Worm (Caenorhabditis elegans): ENCODE data around the gene F01F1.2.

Gene F01F1.2

DNA sequence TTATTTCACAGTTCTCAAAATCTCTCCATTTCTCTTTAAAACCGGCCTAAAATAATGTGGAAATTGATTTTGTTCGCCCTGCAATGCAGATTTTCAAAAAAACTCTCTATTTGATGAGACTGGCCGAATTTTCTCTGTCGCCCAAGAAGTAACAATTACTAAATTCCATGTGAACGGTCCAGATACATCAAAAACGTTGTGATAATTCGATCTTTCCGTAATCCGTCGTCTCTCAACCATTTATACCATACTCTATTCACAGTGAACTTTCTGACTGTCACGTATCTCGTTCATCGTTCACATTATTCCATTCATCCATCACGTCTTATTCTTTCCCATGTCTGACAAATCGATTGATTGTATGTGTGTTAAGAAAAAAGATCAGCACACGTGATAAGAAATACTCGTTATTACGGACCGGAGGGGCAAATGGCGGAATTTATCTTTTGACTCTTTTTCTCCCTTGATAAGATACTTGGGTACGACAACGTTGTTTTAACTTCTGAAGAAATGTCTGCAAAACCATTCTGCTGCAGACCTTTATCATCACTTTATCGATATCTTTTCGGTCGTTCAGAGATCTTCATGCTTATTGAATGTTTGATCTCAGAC lies 42.8 kb downstream of the F01F1.2 start (continued):
- TF ChIP-seq pax-3 (tag; optimal IDR thresholded peaks at IDR 0.05) (no peak), isw-1 (GFP tag; IDR thresholded peaks at IDR 0.05) (no peak), efl-1 (optimal IDR thresholded peaks at IDR 0.05) (no peak), efl-1 (GFP tag; optimal IDR thresholded peaks at IDR 0.05 in 1 of 2) (peak in 1 of 2 experiments; percentile 92), sox-4 (tag; optimal IDR thresholded peaks at IDR 0.05) (no peak), sptf-1 (tag; optimal IDR thresholded peaks at IDR 0.05) (no peak), hlh-4 (tag; optimal IDR thresholded peaks at IDR 0.05) (no peak), nhr-90 (tag; optimal IDR thresholded peaks at IDR 0.05; ENCODE audit: poor library complexity) (peak; percentile 63), elt-3 (tag; optimal IDR thresholded peaks at IDR 0.05) (peak; percentile 42 to 96 (median 93)), tlp-1 (tag; optimal IDR thresholded peaks at IDR 0.05) (no peak), irx-1 (tag; optimal IDR thresholded peaks at IDR 0.05) (no peak), nhr-76 (tag; optimal IDR thresholded peaks at IDR 0.05) (no peak), egl-27 (tag; optimal IDR thresholded peaks at IDR 0.05) (no peak), efl-3 (GFP tag; optimal IDR thresholded peaks at IDR 0.05) (no peak), unc-62 (GFP tag; optimal IDR thresholded peaks at IDR 0.05) (no peak), ceh-63 (GFP tag; optimal IDR thresholded peaks at IDR 0.05) (no peak), pag-3 (tag; optimal IDR thresholded peaks at IDR 0.05; ENCODE audit: borderline replicate concordance, insufficient read depth) (no peak), skn-1 (tag; optimal IDR thresholded peaks at IDR 0.05) (no peak), ztf-4 (tag; optimal IDR thresholded peaks at IDR 0.05) (peak; percentile 7), blmp-1 (tag; optimal IDR thresholded peaks at IDR 0.05) (peak; percentile 59), dsc-1 (tag; optimal IDR thresholded peaks at IDR 0.05) (no peak), ztf-11 (tag; optimal IDR thresholded peaks at IDR 0.05) (no peak), alr-1 (tag; optimal IDR thresholded peaks at IDR 0.05; ENCODE audit: borderline replicate concordance) (no peak), fos-1 (tag; optimal IDR thresholded peaks at IDR 0.05) (no peak), lin-14 (GFP tag; optimal IDR thresholded peaks at IDR 0.05) (peak; percentile 66), ama-1 (optimal IDR thresholded peaks at IDR 0.05) (no peak), mdl-1 (tag; optimal IDR thresholded peaks at IDR 0.05) (peak in 1 of 2 experiments; percentile 67), nhr-11 (tag; optimal IDR thresholded peaks at IDR 0.05) (no peak), aly-2 (tag; optimal IDR thresholded peaks at IDR 0.05) (no peak), rnt-1 (tag; optimal IDR thresholded peaks at IDR 0.05) (no peak), ets-5 (GFP tag; IDR thresholded peaks at IDR 0.05) (no peak), mef-2 (tag; optimal IDR thresholded peaks at IDR 0.05) (no peak), tbx-2 (tag; optimal IDR thresholded peaks at IDR 0.05) (peak; percentile 30), ceh-90 (tag; optimal IDR thresholded peaks at IDR 0.05) (no peak), snu-23 (GFP tag; optimal IDR thresholded peaks at IDR 0.05) (peak; percentile 65), ces-1 (GFP tag; optimal IDR thresholded peaks at IDR 0.05) (no peak), vab-15 (tag; optimal IDR thresholded peaks at IDR 0.05) (no peak), hlh-17 (GFP tag; optimal IDR thresholded peaks at IDR 0.05; ENCODE audit: borderline replicate concordance) (no peak), F16B12.6 (tag; optimal IDR thresholded peaks at IDR 0.05) (no peak), pqm-1 (tag; optimal IDR thresholded peaks at IDR 0.05) (no peak), lin-15B (tag; optimal IDR thresholded peaks at IDR 0.05) (no peak), unc-130 (tag; optimal IDR thresholded peaks at IDR 0.05) (no peak), hpl-2 (GFP tag; optimal IDR thresholded peaks at IDR 0.05) (no peak), aha-1 (tag; optimal IDR thresholded peaks at IDR 0.05) (no peak), jun-1 (tag; optimal IDR thresholded peaks at IDR 0.05) (no peak), zag-1 (tag; optimal IDR thresholded peaks at IDR 0.05) (no peak), nhr-19 (GFP tag; conservative IDR thresholded peaks at IDR 0.05) (peak; percentile 54), nhr-84 (tag; optimal IDR thresholded peaks at IDR 0.05) (no peak), nhr-12 (tag; optimal IDR thresholded peaks at IDR 0.05) (no peak), zip-4 (GFP tag; optimal IDR thresholded peaks at IDR 0.05) (no peak), unc-30 (tag; optimal IDR thresholded peaks at IDR 0.05) (no peak), nhr-47 (tag; optimal IDR thresholded peaks at IDR 0.05) (peak; percentile 44), fkh-8 (tag; optimal IDR thresholded peaks at IDR 0.05) (no peak), C34B4.2 (tag; optimal IDR thresholded peaks at IDR 0.05) (no peak)
